Fruit fly (Drosophila melanogaster): Measurements from ENCODE around the gene Hmgcl.

Gene Hmgcl

DNA sequence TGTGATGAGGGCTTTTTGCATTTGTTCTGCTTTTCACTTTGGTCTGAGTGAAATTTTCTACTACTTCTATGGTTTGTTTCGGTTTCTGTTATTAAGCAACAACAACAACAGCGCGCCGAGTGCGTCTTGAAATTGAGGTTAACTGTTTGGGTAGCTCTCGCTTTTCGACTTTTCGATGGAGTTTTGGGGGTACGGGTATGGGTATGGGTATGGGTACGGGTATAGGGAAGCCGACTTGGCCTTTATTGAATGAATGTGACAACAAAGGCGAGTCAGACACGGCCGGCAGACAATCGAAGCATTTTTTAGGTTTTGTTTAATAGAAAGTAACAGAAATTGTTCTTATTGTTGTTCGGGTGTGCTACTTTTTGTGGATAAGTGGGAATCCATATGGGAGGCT lies 47.4 kb downstream of the Hmgcl start:
- TF ChIP-seq CG8478 (optimal IDR thresholded peaks at IDR 0.05), result no peak
- no peak for TF ChIP-seq CTCF (optimal IDR thresholded peaks at IDR 0.05)

DNA sequence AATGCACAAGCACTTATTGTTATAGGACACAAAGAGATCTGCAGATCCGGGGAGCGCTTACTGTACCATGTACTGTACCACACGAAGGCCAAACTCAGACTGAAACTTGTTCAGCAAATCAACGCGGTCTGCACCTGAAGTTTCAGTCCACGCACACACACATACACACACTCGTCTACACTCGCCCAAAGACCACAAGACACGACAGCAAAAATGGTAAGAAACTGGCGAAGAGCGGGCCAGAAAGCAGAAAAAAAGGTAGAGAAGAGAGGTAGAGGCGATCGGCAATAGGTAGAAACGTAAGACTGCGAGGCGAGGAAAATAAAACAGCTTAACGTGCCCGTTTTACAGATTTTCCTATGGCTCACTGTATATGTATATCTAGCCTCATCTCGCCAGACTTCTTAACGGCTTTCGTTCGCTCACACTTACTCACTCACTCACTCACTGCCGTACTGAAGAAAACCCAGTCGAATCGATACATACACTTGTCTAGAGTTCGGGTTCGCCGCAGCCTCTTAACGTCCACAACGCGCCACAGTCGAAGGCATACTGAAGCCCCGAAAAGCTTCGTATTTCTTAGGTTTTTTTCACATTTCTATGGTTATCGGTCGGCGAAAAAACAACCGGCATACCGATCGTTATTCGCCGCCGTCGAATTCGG lies 49.8 kb downstream of the Hmgcl start, which contains the start of gene uif:
Gene uif (minus strand): TSS at position 553 of the 664 bp plus-strand sequence.
- TF ChIP-seq CG8478 (optimal IDR thresholded peaks at IDR 0.05) (no peak), CTCF (optimal IDR thresholded peaks at IDR 0.05) (no peak)

DNA sequence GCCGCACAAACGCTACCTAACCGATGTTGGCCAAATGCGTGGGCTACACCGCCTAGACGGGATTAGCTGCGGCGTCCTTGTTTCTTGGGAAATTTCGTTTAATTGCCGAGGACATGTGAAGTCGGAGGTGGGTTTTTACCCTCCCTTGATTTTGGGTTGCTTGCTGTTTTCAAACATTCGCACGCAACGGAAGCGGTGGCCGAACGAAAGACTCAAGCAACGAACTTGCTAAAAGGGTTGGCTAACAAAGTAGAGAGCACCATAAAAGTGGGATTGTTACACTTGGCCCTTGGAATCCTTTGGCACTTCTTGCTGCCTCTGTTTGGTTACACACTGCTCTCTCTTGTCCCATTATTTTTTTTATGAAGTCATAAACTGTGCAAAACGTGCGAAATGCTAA lies 50.3 kb downstream of the Hmgcl start:
- TF ChIP-seq CTCF (optimal IDR thresholded peaks at IDR 0.05), result no peak
- no peak for TF ChIP-seq CG8478 (optimal IDR thresholded peaks at IDR 0.05)
